Worm (Caenorhabditis elegans) whole organism, young adult: Measurements from ENCODE around the gene Y32B12A.5.
A peak's percentile ranks its signal among the peaks of the same experiment; 100 is the strongest.

Source experiments
- B0035.1 ChIP-seq: sonication (generic microtip); optimal IDR thresholded peaks from 2 replicates; lab custom pipeline; 2016; ENCODE audit warnings: missing genetic modification characterization, mild to moderate bottlenecking, missing compliant biosample characterization, missing genotype, missing genetic modification reagents
- B0261.1 ChIP-seq: sonication (generic microtip); optimal IDR thresholded peaks from 2 replicates; lab custom pipeline; 2016; ENCODE audit warnings: mild to moderate bottlenecking, missing genetic modification characterization, moderate library complexity, missing compliant biosample characterization
- C17E4.6 ChIP-seq: fragments of 200-800 bp; sonication (Bioruptor generic); IDR thresholded peaks from 2 replicates; pipeline ENCODE4 v1.3.6; 2022; ENCODE audit warnings: missing genetic modification reagents, missing genetic modification characterization, missing compliant biosample characterization
- F10E7.11 ChIP-seq: sonication (generic microtip); optimal IDR thresholded peaks from 2 replicates; lab custom pipeline; 2017; ENCODE audit warnings: mild to moderate bottlenecking, missing genetic modification characterization, moderate library complexity, missing compliant biosample characterization
- F52B5.7 ChIP-seq: sonication (generic microtip); optimal IDR thresholded peaks from 2 replicates; lab custom pipeline; 2016; ENCODE audit warnings: mild to moderate bottlenecking, missing genetic modification characterization, missing compliant biosample characterization
- T26A5.8 ChIP-seq: sonication (generic microtip); optimal IDR thresholded peaks from 2 replicates; lab custom pipeline; 2016; ENCODE audit warnings: missing genetic modification characterization, missing compliant biosample characterization
- Y53F4B.3 ChIP-seq: fragments of 200-800 bp; sonication (Bioruptor generic); IDR thresholded peaks from 2 replicates; pipeline ENCODE4 v1.3.6; 2022; ENCODE audit warnings: missing genetic modification reagents, missing genetic modification characterization, missing compliant biosample characterization
- Y95B8A.8 ChIP-seq: fragments of 200-800 bp; sonication (Bioruptor generic); IDR thresholded peaks from 2 replicates; pipeline ENCODE4 v1.3.6; 2022; ENCODE audit warnings: missing genetic modification reagents, missing genetic modification characterization, missing compliant biosample characterization
- akir-1 ChIP-seq: fragments of 200-800 bp; sonication (Bioruptor generic); optimal IDR thresholded peaks from 2 replicates; lab custom pipeline; 2018; ENCODE audit warnings: mild to moderate bottlenecking, missing genetic modification characterization, moderate library complexity, missing compliant biosample characterization
- ama-1 ChIP-seq, 3 experiments: fragments of 150-350 bp in 1 of 3; sonication (generic microtip) in 2 of 3; optimal IDR thresholded peaks; 2 replicates each; lab custom pipeline; 2014 to 2018; ENCODE audit warnings: missing biosample characterization in 2 of 3, missing genetic modification characterization in 2 of 3, missing genetic modification reagents in 2 of 3
- aptf-2 ChIP-seq: fragments of 200-800 bp; sonication (Bioruptor generic); conservative IDR thresholded peaks from 2 replicates; pipeline ENCODE4 v1.3.6; 2022; ENCODE audit warnings: missing genetic modification reagents, missing genetic modification characterization, missing compliant biosample characterization
- aptf-3 ChIP-seq: fragments of 200-800 bp; sonication (Bioruptor generic); IDR thresholded peaks from 2 replicates; pipeline ENCODE4 v1.3.6; 2022; ENCODE audit warnings: missing genetic modification characterization, missing compliant biosample characterization
- athp-1 ChIP-seq: sonication (generic microtip); optimal IDR thresholded peaks from 2 replicates; lab custom pipeline; 2017; ENCODE audit warnings: mild to moderate bottlenecking, missing genetic modification characterization, missing compliant biosample characterization
- attf-3 ChIP-seq: fragments of 200-800 bp; sonication (Bioruptor generic); conservative IDR thresholded peaks from 2 replicates; pipeline ENCODE4 v1.3.6; 2022; ENCODE audit warnings: missing genetic modification reagents, missing genetic modification characterization, missing compliant biosample characterization
- bed-1 ChIP-seq: fragments of 200-800 bp; sonication (Bioruptor generic); IDR thresholded peaks from 2 replicates; pipeline ENCODE4 v1.3.6; 2022; ENCODE audit warnings: missing genetic modification reagents, missing genetic modification characterization, missing compliant biosample characterization
- bed-2 ChIP-seq: fragments of 200-800 bp; sonication (Bioruptor generic); IDR thresholded peaks from 2 replicates; pipeline ENCODE4 v1.3.6; 2022; ENCODE audit warnings: missing genetic modification reagents, missing genetic modification characterization, missing compliant biosample characterization
- cebp-1 ChIP-seq, 2 experiments: fragments of 200-800 bp in 1 of 2; sonication (Bioruptor generic) in 1 of 2; sonication (generic microtip) in 1 of 2; IDR thresholded peaks in 1 of 2; optimal IDR thresholded peaks in 1 of 2; 2 replicates each; pipeline versions ENCODE4 v1.3.6 to Lab custom; 2017 to 2022; ENCODE audit warnings: missing compliant biosample characterization in 2 of 2, missing genetic modification characterization in 2 of 2, mild to moderate bottlenecking in 1 of 2, missing genetic modification reagents in 1 of 2, moderate library complexity in 1 of 2
- ceh-27 ChIP-seq: fragments of 200-800 bp; sonication (Bioruptor generic); optimal IDR thresholded peaks from 2 replicates; lab custom pipeline; 2018; ENCODE audit warnings: mild to moderate bottlenecking, missing genetic modification characterization, moderate library complexity, missing compliant biosample characterization
- ceh-79 ChIP-seq: sonication (generic microtip); optimal IDR thresholded peaks from 2 replicates; lab custom pipeline; 2017; ENCODE audit warnings: mild to moderate bottlenecking, missing genetic modification characterization, missing compliant biosample characterization
- egrh-3 ChIP-seq: fragments of 200-800 bp; sonication (Bioruptor generic); IDR thresholded peaks from 2 replicates; pipeline ENCODE4 v1.3.6; 2022; ENCODE audit warnings: missing genetic modification reagents, missing genetic modification characterization, missing compliant biosample characterization
- ekl-4 ChIP-seq: fragments of 200-800 bp; sonication (Bioruptor generic); IDR thresholded peaks from 2 replicates; pipeline ENCODE4 v1.3.6; 2022; ENCODE audit warnings: missing genetic modification reagents, missing genetic modification characterization, missing compliant biosample characterization
- hlh-12 ChIP-seq: sonication (generic microtip); optimal IDR thresholded peaks from 2 replicates; lab custom pipeline; 2016; ENCODE audit warnings: missing genetic modification characterization, missing compliant biosample characterization
- hmg-1.2 ChIP-seq: fragments of 200-800 bp; sonication (Bioruptor generic); IDR thresholded peaks from 2 replicates; pipeline ENCODE4 v1.3.6; 2022; ENCODE audit warnings: missing genetic modification reagents, missing genetic modification characterization, missing compliant biosample characterization
- let-526 ChIP-seq: fragments of 200-800 bp; sonication (Bioruptor generic); IDR thresholded peaks from 2 replicates; pipeline ENCODE4 v1.3.6; 2022; ENCODE audit warnings: missing genetic modification reagents, missing genetic modification characterization, missing compliant biosample characterization
- lin-40 ChIP-seq: sonication (generic microtip); optimal IDR thresholded peaks from 2 replicates; lab custom pipeline; 2016; ENCODE audit warnings: missing genetic modification characterization, mild to moderate bottlenecking, missing compliant biosample characterization, missing genotype, missing genetic modification reagents
- lir-1 ChIP-seq: fragments of 200-800 bp; sonication (Bioruptor generic); conservative IDR thresholded peaks from 2 replicates; pipeline ENCODE4 v1.3.6; 2022; ENCODE audit warnings: missing genetic modification reagents, missing genetic modification characterization, missing compliant biosample characterization
- madf-10 ChIP-seq: sonication (generic microtip); optimal IDR thresholded peaks from 2 replicates; lab custom pipeline; 2016; ENCODE audit warnings: mild to moderate bottlenecking, missing genetic modification characterization, missing compliant biosample characterization
- madf-8 ChIP-seq: fragments of 200-800 bp; sonication (Bioruptor generic); conservative IDR thresholded peaks from 2 replicates; pipeline ENCODE4 v1.3.6; 2022; ENCODE audit warnings: missing genetic modification reagents, missing genetic modification characterization, missing compliant biosample characterization
- mxl-1 ChIP-seq: sonication (generic microtip); optimal IDR thresholded peaks from 2 replicates; lab custom pipeline; 2016; ENCODE audit warnings: missing genetic modification characterization, missing compliant biosample characterization
- nfya-1 ChIP-seq: sonication (generic microtip); optimal IDR thresholded peaks from 2 replicates; lab custom pipeline; 2017; ENCODE audit warnings: antibody characterized with exemption, missing compliant biosample characterization, missing genetic modification characterization, borderline replicate concordance; ENCODE audit not compliant: insufficient read depth
- nhr-80 ChIP-seq: sonication (generic microtip); optimal IDR thresholded peaks from 2 replicates; lab custom pipeline; 2016; ENCODE audit warnings: missing genetic modification characterization, missing compliant biosample characterization
- nhr-90 ChIP-seq: sonication (generic microtip); optimal IDR thresholded peaks from 2 replicates; lab custom pipeline; 2016; ENCODE audit warnings: missing genotype, mild to moderate bottlenecking, missing genetic modification characterization, missing compliant biosample characterization
- pbrm-1 ChIP-seq: fragments of 200-800 bp; sonication (Bioruptor generic); IDR thresholded peaks from 2 replicates; pipeline ENCODE4 v1.3.6; 2022; ENCODE audit warnings: missing genetic modification reagents, missing genetic modification characterization, missing compliant biosample characterization
- pha-4 ChIP-seq: fragments of 150-350 bp; sonication (generic microtip); optimal IDR thresholded peaks from 2 replicates; lab custom pipeline; 2014; ENCODE audit warnings: missing biosample characterization, missing genetic modification reagents, missing genetic modification characterization
- repo-1 ChIP-seq: sonication (generic microtip); optimal IDR thresholded peaks from 2 replicates; lab custom pipeline; 2017; ENCODE audit warnings: mild to moderate bottlenecking, missing genetic modification characterization, missing compliant biosample characterization
- sptf-2 ChIP-seq: fragments of 200-800 bp; sonication (Bioruptor generic); optimal IDR thresholded peaks from 2 replicates; lab custom pipeline; 2018; ENCODE audit warnings: mild to moderate bottlenecking, missing genetic modification characterization, missing compliant biosample characterization
- tlf-1 ChIP-seq: fragments of 200-800 bp; sonication (Bioruptor generic); optimal IDR thresholded peaks from 2 replicates; lab custom pipeline; 2018; ENCODE audit warnings: mild to moderate bottlenecking, missing genetic modification characterization, missing compliant biosample characterization

The Y32B12A.5 gene

ce11 chrV:16497504-16497903 is 10.1 kb upstream of the Y32B12A.5 start, which contains the start of gene srh-136:
Gene srh-136 (minus strand): TSS chrV:16497596.
- TF ChIP-seq lir-1 (GFP tag; lab: Robert Waterston, UW) (no peak), C17E4.6 (GFP tag; lab: Robert Waterston, UW) (no peak), let-526 (GFP tag; lab: Robert Waterston, UW) (no peak), nhr-90 (tag; lab: Kevin White, UChicago) (no peak)

- TF ChIP-seq madf-10 (no peak), ama-1 (optimal IDR thresholded peaks at IDR 0.05; lab: Kevin White, UChicago) (no peak), ama-1 (GFP tag; optimal IDR thresholded peaks at IDR 0.05; lab: Kevin White, UChicago) (no peak), aptf-3 (GFP tag; lab: Robert Waterston, UW) (no peak), nhr-80 (tag; lab: Kevin White, UChicago) (peak; percentile 49), T26A5.8 (tag; lab: Kevin White, UChicago) (no peak), bed-1 (GFP tag; lab: Robert Waterston, UW) (no peak)
These were observed 7.0 kb upstream of the Y32B12A.5 start, which contains the start of gene comt-2 for ce11 chrV:16494359-16494758. Gene comt-2 (minus strand): TSS chrV:16494489.

ce11 chrV:16488172-16488571 is 798 bp upstream of the Y32B12A.5 start, which contains the start of gene sqst-4:
Gene sqst-4 (plus strand): TSS chrV:16488472.
- TF ChIP-seq attf-3 (GFP tag; lab: Robert Waterston, UW) (no peak), aptf-2 (GFP tag; lab: Robert Waterston, UW) (no peak), lir-1 (GFP tag; lab: Robert Waterston, UW) (no peak), nhr-90 (tag; lab: Kevin White, UChicago) (no peak), tlf-1 (GFP tag; lab: Kevin White, UChicago) (no peak), pbrm-1 (GFP tag; lab: Robert Waterston, UW) (no peak), athp-1 (tag; lab: Kevin White, UChicago) (no peak), ceh-79 (tag; lab: Kevin White, UChicago) (no peak), Y95B8A.8 (GFP tag; lab: Robert Waterston, UW) (no peak), egrh-3 (GFP tag; lab: Robert Waterston, UW) (no peak), hlh-12 (no peak), F52B5.7 (tag; lab: Kevin White, UChicago) (no peak), B0035.1 (tag; lab: Kevin White, UChicago) (no peak), repo-1 (tag; lab: Kevin White, UChicago) (no peak)

DNA sequence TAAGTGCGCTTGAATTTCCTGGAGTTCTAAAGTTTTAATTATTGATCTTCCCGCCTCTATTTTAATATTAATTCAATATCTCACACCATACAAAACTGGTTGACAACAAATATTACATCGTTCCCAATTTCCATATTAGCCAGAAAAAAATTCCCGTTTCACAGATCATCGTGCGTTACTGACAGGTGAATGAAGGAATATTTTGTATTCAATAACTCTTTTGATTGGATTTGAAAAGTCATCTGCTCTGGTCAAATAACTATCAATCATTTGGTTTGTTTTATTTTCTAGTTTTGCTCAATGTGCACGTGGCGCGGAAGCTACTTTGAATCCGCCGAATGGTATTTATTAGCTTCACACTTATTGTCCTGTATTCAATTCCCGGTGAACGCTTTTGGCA is 3.7 kb downstream of the Y32B12A.5 start, which contains the start of gene srh-139:
Gene srh-139, plus strand, starts transcription at position 301 of the 400 bp plus-strand sequence.
- no peak for TF ChIP-seq B0261.1 (tag; lab: Kevin White, UChicago)
- TF ChIP-seq bed-2 (GFP tag; lab: Robert Waterston, UW) = no peak
- no peak for TF ChIP-seq sptf-2 (GFP tag; lab: Kevin White, UChicago)
- no peak for TF ChIP-seq ceh-27 (GFP tag; lab: Kevin White, UChicago)
- no peak for TF ChIP-seq cebp-1 (GFP tag; IDR thresholded peaks at IDR 0.05; lab: Robert Waterston, UW)
- no peak for TF ChIP-seq cebp-1 (tag; optimal IDR thresholded peaks at IDR 0.05; lab: Kevin White, UChicago)
- no peak for TF ChIP-seq Y53F4B.3 (GFP tag; lab: Robert Waterston, UW)
- no peak for TF ChIP-seq pha-4 (tag; lab: Kevin White, UChicago)
- no peak for TF ChIP-seq F10E7.11 (tag; lab: Kevin White, UChicago)
- TF ChIP-seq nfya-1 (tag; lab: Kevin White, UChicago) = no peak
- no peak for TF ChIP-seq mxl-1 (tag; lab: Kevin White, UChicago)
- TF ChIP-seq madf-8 = no peak
- TF ChIP-seq lin-40 (tag; lab: Kevin White, UChicago) = no peak
- no peak for TF ChIP-seq akir-1 (GFP tag; lab: Kevin White, UChicago)
- TF ChIP-seq ekl-4 (GFP tag; lab: Robert Waterston, UW) = no peak
- no peak for TF ChIP-seq tlf-1 (GFP tag; lab: Kevin White, UChicago)
- TF ChIP-seq hmg-1.2 (GFP tag; lab: Robert Waterston, UW) = no peak
- TF ChIP-seq, all 124 proteins: peak for 0
